Worm (Caenorhabditis elegans): ENCODE results near the gene disl-2.

Gene disl-2

DNA sequence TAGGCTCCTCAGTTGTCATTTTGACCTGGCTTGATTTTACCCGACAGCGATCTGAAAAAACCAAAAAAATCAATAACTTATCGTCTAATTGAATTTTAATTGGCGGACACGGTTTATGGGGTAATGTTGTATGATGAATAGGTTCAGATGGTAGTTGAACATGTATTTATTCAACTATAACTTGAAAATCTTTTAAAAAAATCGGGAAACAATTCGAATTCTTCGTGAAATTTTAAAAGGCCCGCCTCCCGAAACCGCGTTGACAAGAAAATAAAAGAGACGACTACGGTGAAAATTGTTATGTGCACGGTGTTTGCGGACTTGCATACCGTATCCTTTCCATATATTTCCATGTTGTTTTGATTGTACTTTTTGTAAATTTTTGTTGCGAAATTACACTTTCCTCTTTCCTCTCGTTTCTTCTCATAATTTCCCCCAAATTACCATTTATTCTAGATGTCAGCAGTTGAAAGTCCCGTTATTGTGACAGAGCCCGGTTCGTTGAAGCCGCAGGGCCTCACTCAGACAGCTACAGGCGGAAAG lies at the start of gene disl-2, which contains the start of gene T24G10.2:
disl-2 (plus strand) TSS at position 457 of the 543 bp plus-strand sequence.
T24G10.2 (minus strand) TSS at position 51 of the 543 bp plus-strand sequence.
- TF ChIP-seq cebp-1 (GFP tag; IDR thresholded peaks at IDR 0.05), result peak; percentile 81
- TF ChIP-seq cebp-1 (tag; optimal IDR thresholded peaks at IDR 0.05), result peak; percentile 92
- TF ChIP-seq attf-5 (GFP tag; optimal IDR thresholded peaks at IDR 0.05), result peak; percentile 76
- no peak for TF ChIP-seq ama-1 (optimal IDR thresholded peaks at IDR 0.05)
- TF ChIP-seq ama-1 (GFP tag; optimal IDR thresholded peaks at IDR 0.05), result no peak
- TF ChIP-seq egl-18 (GFP tag; IDR thresholded peaks at IDR 0.05), result no peak
- no peak for TF ChIP-seq mel-28 (tag; optimal IDR thresholded peaks at IDR 0.05; ENCODE audit: borderline replicate concordance)
- no peak for TF ChIP-seq rec-8 (tag; optimal IDR thresholded peaks at IDR 0.05)
- no peak for TF ChIP-seq egrh-3 (GFP tag; IDR thresholded peaks at IDR 0.05)
- no peak for TF ChIP-seq nhr-179 (tag; optimal IDR thresholded peaks at IDR 0.05)
- no peak for TF ChIP-seq madf-3 (GFP tag; IDR thresholded peaks at IDR 0.05)
- TF ChIP-seq lin-54 (GFP tag; optimal IDR thresholded peaks at IDR 0.05), result peak; percentile 17
- no peak for TF ChIP-seq ztf-26 (tag; optimal IDR thresholded peaks at IDR 0.05)
- no peak for TF ChIP-seq unc-130 (GFP tag; optimal IDR thresholded peaks at IDR 0.05)
- TF ChIP-seq T26A5.8 (tag; optimal IDR thresholded peaks at IDR 0.05), result no peak
- TF ChIP-seq let-607 (tag; optimal IDR thresholded peaks at IDR 0.05), result no peak
- TF ChIP-seq B0261.1 (tag; optimal IDR thresholded peaks at IDR 0.05), result no peak
- TF ChIP-seq lsy-27 (tag; optimal IDR thresholded peaks at IDR 0.05; ENCODE audit: borderline replicate concordance, insufficient read depth), result no peak
- peak; percentile 10 for TF ChIP-seq dpl-1 (GFP tag; optimal IDR thresholded peaks at IDR 0.05)
- TF ChIP-seq repo-1 (tag; optimal IDR thresholded peaks at IDR 0.05), result no peak
- no peak for TF ChIP-seq tbx-9 (tag; optimal IDR thresholded peaks at IDR 0.05; ENCODE audit: borderline replicate concordance)
- no peak for TF ChIP-seq gei-17 (GFP tag; optimal IDR thresholded peaks at IDR 0.05)
- TF ChIP-seq tlf-1 (GFP tag; optimal IDR thresholded peaks at IDR 0.05), result no peak
- TF ChIP-seq xnd-1 (tag; optimal IDR thresholded peaks at IDR 0.05), result no peak
- no peak for TF ChIP-seq attf-3 (GFP tag; conservative IDR thresholded peaks at IDR 0.05)
- peak in 1 of 3 experiments; percentile 27 for TF ChIP-seq lin-35 (GFP tag; optimal IDR thresholded peaks at IDR 0.05)
- TF ChIP-seq die-1 (tag; optimal IDR thresholded peaks at IDR 0.05), result no peak
- peak; percentile 25 for TF ChIP-seq F23B12.7 (tag; optimal IDR thresholded peaks at IDR 0.05; ENCODE audit: insufficient read depth)
- TF ChIP-seq ceh-91 (GFP tag; IDR thresholded peaks at IDR 0.05), result no peak
- TF ChIP-seq ztf-3 (GFP tag; optimal IDR thresholded peaks at IDR 0.05), result no peak
- peak; percentile 86 for TF ChIP-seq lsl-1 (GFP tag; optimal IDR thresholded peaks at IDR 0.05)
- TF ChIP-seq ceh-100 (GFP tag; IDR thresholded peaks at IDR 0.05), result no peak
- no peak for TF ChIP-seq fkh-3 (tag; optimal IDR thresholded peaks at IDR 0.05)
- 0 out of 2 replicates have a peak, but pooled peaks have one; percentile 16 for TF ChIP-seq dox-1 (GFP tag; IDR thresholded peaks at IDR 0.05)
- TF ChIP-seq F33H1.4 (GFP tag; IDR thresholded peaks at IDR 0.05), result 0 out of 2 replicates have a peak, but pooled peaks have one; percentile 22
- peak; percentile 15 for TF ChIP-seq K12H6.12 (tag; optimal IDR thresholded peaks at IDR 0.05)
- no peak for TF ChIP-seq ZK185.1 (tag; optimal IDR thresholded peaks at IDR 0.05; ENCODE audit: poor library complexity, severe bottlenecking)
- no peak for TF ChIP-seq Y53F4B.3 (GFP tag; IDR thresholded peaks at IDR 0.05)
- TF ChIP-seq nfya-2 (GFP tag; IDR thresholded peaks at IDR 0.05), result no peak

ce11 chrIII:5395746-5396145 lies 47.2 kb upstream of the disl-2 start:
- peak; percentile 78 for TF ChIP-seq zfh-2 (GFP tag; conservative IDR thresholded peaks at IDR 0.05)
- TF ChIP-seq sea-2 (GFP tag; IDR thresholded peaks at IDR 0.05), result 0 out of 2 replicates have a peak, but pooled peaks have one; percentile 46
- TF ChIP-seq lir-1 (GFP tag; conservative IDR thresholded peaks at IDR 0.05), result no peak
- peak; percentile 64 for TF ChIP-seq egrh-3 (GFP tag; IDR thresholded peaks at IDR 0.05)
